Fruit fly (Drosophila melanogaster): ENCODE results near the gene Gr77a.

The Gr77a gene

DNA sequence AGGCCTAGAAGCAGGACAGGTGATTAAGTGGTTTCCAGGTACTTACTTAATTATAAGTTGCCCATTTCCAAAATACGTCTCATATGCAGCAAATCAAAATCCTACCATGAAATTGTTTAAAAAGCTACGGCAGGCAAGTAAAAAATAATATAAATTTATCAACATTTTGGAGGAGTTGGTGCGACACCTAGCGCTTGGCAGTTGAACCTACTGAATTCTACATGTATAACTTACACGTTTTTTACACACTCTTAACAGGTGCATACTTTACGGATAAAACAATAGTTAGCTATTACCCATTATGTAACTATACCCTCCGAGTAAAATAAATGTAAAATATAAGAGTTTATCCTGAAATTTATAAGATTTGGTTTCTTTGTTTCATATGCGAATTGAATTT lies 27.8 kb downstream of the Gr77a start (continued):
- TF ChIP-seq CG18764 (GFP tag; optimal IDR thresholded peaks at IDR 0.05) (peak; percentile 45), HmgD (GFP tag; optimal IDR thresholded peaks at IDR 0.05) (peak; percentile 22), CHES-1-like (GFP tag; optimal IDR thresholded peaks at IDR 0.05) (peak; percentile 24), CG14860 (GFP tag; IDR thresholded peaks at IDR 0.05; ENCODE audit: partially characterized antibody) (no peak), Lhr (GFP tag; optimal IDR thresholded peaks at IDR 0.05) (peak; percentile 76), CG4854 (GFP tag; optimal IDR thresholded peaks at IDR 0.05) (peak; percentile 64), corto (GFP tag; optimal IDR thresholded peaks at IDR 0.05) (no peak), CG8924 (tag; optimal IDR thresholded peaks at IDR 0.05) (peak; percentile 41), CG4424 (GFP tag; optimal IDR thresholded peaks at IDR 0.05) (peak; percentile 73), CTCF (GFP tag; optimal IDR thresholded peaks at IDR 0.05) (peak; percentile 96), tup (GFP tag; optimal IDR thresholded peaks at IDR 0.05) (peak; percentile 0), scrt (GFP tag; optimal IDR thresholded peaks at IDR 0.05) (peak; percentile 25), CG3163 (GFP tag; optimal IDR thresholded peaks at IDR 0.05) (peak; percentile 16), cg (GFP tag; optimal IDR thresholded peaks at IDR 0.05) (no peak), pita (GFP tag; optimal IDR thresholded peaks at IDR 0.05) (peak; percentile 49), grau (tag; optimal IDR thresholded peaks at IDR 0.05) (peak; percentile 60), tin (GFP tag; optimal IDR thresholded peaks at IDR 0.05) (peak; percentile 54), CG33557 (GFP tag; optimal IDR thresholded peaks at IDR 0.05) (peak; percentile 43), sug (tag; optimal IDR thresholded peaks at IDR 0.05) (peak; percentile 66), CG13624 (GFP tag; optimal IDR thresholded peaks at IDR 0.05) (peak; percentile 66), CkIIα-i1 (GFP tag; IDR thresholded peaks at IDR 0.05) (no peak), sc (optimal IDR thresholded peaks at IDR 0.05) (no peak), sc (GFP tag; optimal IDR thresholded peaks at IDR 0.05) (peak; percentile 60), CG7745 (tag; optimal IDR thresholded peaks at IDR 0.05) (no peak), tll (GFP tag; optimal IDR thresholded peaks at IDR 0.05) (no peak), toy (GFP tag; IDR thresholded peaks at IDR 0.05) (no peak), CG12219 (GFP tag; optimal IDR thresholded peaks at IDR 0.05) (peak; percentile 53), sens (GFP tag) (peak; percentile 92), crc (GFP tag; optimal IDR thresholded peaks at IDR 0.05) (no peak), dmrt11E (tag; optimal IDR thresholded peaks at IDR 0.05) (peak; percentile 63), CG2202 (tag; optimal IDR thresholded peaks at IDR 0.05) (peak; percentile 49), Neu2 (GFP tag; optimal IDR thresholded peaks at IDR 0.05; ENCODE audit: borderline replicate concordance) (no peak), CG3838 (GFP tag; optimal IDR thresholded peaks at IDR 0.05) (no peak), CG4617 (GFP tag; optimal IDR thresholded peaks at IDR 0.05; ENCODE audit: borderline replicate concordance) (peak; percentile 11), aop (GFP tag; IDR thresholded peaks at IDR 0.05) (no peak), CG6654 (GFP tag; optimal IDR thresholded peaks at IDR 0.05) (peak; percentile 35), al (GFP tag; IDR thresholded peaks at IDR 0.05) (0 out of 2 replicates have a peak, but pooled peaks have one; percentile 12), repo (GFP tag; optimal IDR thresholded peaks at IDR 0.05) (peak; percentile 52), slbo (GFP tag; IDR thresholded peaks at IDR 0.05) (peak; percentile 53; the same call in 1 of the 2 replicates), CG11695 (GFP tag; IDR thresholded peaks at IDR 0.05) (no peak), chn (GFP tag; optimal IDR thresholded peaks at IDR 0.05) (peak; percentile 65), eve (GFP tag; optimal IDR thresholded peaks at IDR 0.05) (peak in 1 of 2 experiments; percentile 73), onecut (GFP tag; IDR thresholded peaks at IDR 0.05) (peak; percentile 62), Bgb (GFP tag; IDR thresholded peaks at IDR 0.05; ENCODE audit: partially characterized antibody) (peak; percentile 79), lola (GFP tag; optimal IDR thresholded peaks at IDR 0.05) (peak in 1 of 3 experiments; percentile 38), bsh (GFP tag; optimal IDR thresholded peaks at IDR 0.05) (peak in 1 of 2 experiments; percentile 69), Sox100B (GFP tag; optimal IDR thresholded peaks at IDR 0.05) (no peak), CG12155 (GFP tag; optimal IDR thresholded peaks at IDR 0.05) (peak; percentile 27)
